Worm (Caenorhabditis elegans) whole organism, L4/young adult: Measurements from ENCODE around the gene sru-48.

ENCODE experiments used
- W03F9.2 ChIP-seq: fragments of 150-350 bp; optimal IDR thresholded peaks from 2 replicates; lab custom pipeline; 2014; ENCODE audit warnings: missing biosample characterization, missing genetic modification characterization
- dao-5 ChIP-seq: sonication (generic microtip); optimal IDR thresholded peaks from 2 replicates; lab custom pipeline; 2016; ENCODE audit warnings: missing genotype, missing genetic modification characterization, moderate library complexity, missing compliant biosample characterization
- him-1 ChIP-seq: sonication (generic microtip); optimal IDR thresholded peaks from 2 replicates; lab custom pipeline; 2016; ENCODE audit warnings: missing genotype, missing genetic modification reagents, missing genetic modification characterization, missing compliant biosample characterization

DNA sequence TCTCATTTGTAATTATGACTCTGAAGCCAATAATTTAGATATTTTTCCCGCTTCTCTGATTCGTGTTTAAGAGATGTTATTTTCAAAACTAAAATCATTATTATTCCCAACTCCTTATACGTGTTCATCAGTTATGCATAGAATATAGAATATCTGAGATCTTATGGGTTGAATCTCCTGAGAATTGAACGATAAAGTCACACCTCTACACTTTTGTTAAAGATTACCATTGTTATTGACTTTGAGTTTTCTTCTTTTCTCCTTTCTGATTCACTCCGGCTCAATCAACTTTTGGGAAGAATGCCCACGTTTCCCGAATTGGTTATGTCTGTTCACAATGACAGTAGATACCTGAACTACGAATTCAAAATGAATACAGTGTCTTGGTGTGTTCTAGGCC lies at the start of gene sru-48:
- TF ChIP-seq dao-5 (tag; lab: Kevin White, UChicago): no peak
- no peak for TF ChIP-seq W03F9.2 (tag; lab: Kevin White, UChicago)
- no peak for TF ChIP-seq him-1 (tag; lab: Kevin White, UChicago)
